Worm (Caenorhabditis elegans) whole organism, L4/young adult: Measurements from ENCODE around the gene math-20.

Source experiments
- W03F9.2 ChIP-seq: fragments of 150-350 bp; optimal IDR thresholded peaks from 2 replicates; lab custom pipeline; 2014; ENCODE audit warnings: missing biosample characterization, missing genetic modification characterization
- dao-5 ChIP-seq: sonication (generic microtip); optimal IDR thresholded peaks from 2 replicates; lab custom pipeline; 2016; ENCODE audit warnings: missing genotype, missing genetic modification characterization, moderate library complexity, missing compliant biosample characterization
- him-1 ChIP-seq: sonication (generic microtip); optimal IDR thresholded peaks from 2 replicates; lab custom pipeline; 2016; ENCODE audit warnings: missing genotype, missing genetic modification reagents, missing genetic modification characterization, missing compliant biosample characterization

ce11 chrII:2031852-2032251, 35.5 kb downstream of the math-20 start, which contains the start of gene bath-5:
- TF ChIP-seq W03F9.2 (tag; lab: Kevin White, UChicago) (no peak), dao-5 (no peak), him-1 (no peak)
